Worm (Caenorhabditis elegans) whole organism, L4 larva: ENCODE data around the gene ZK829.1.
A peak's percentile ranks its signal among the peaks of the same experiment; 100 is the strongest.

Source experiments
- F26F4.8 ChIP-seq: fragments of 200-800 bp; sonication (Bioruptor generic); conservative IDR thresholded peaks from 2 replicates; pipeline ENCODE4 v1.3.6; 2022; ENCODE audit warnings: missing genetic modification characterization, missing compliant biosample characterization
- F37D6.2 ChIP-seq: sonication (generic microtip); optimal IDR thresholded peaks from 2 replicates; lab custom pipeline; 2016; ENCODE audit warnings: mild to moderate bottlenecking, missing genetic modification characterization, missing compliant biosample characterization
- Y5F2A.4 ChIP-seq: fragments of 200-800 bp; sonication (Bioruptor generic); optimal IDR thresholded peaks from 2 replicates; lab custom pipeline; 2018; ENCODE audit warnings: mild to moderate bottlenecking, missing genetic modification characterization, missing compliant biosample characterization
- Y75B8A.6 ChIP-seq: fragments of 200-800 bp; sonication (Bioruptor generic); IDR thresholded peaks from 2 replicates; pipeline ENCODE4 v1.3.6; 2022; ENCODE audit warnings: missing genetic modification reagents, missing genetic modification characterization, missing compliant biosample characterization
- aha-1 ChIP-seq: fragments of 150-350 bp; peaks from one replicate; lab custom pipeline; 2014; ENCODE audit warnings: missing biosample characterization, missing genetic modification characterization
- aly-2 ChIP-seq: sonication (generic microtip); optimal IDR thresholded peaks from 2 replicates; lab custom pipeline; 2018; ENCODE audit warnings: missing biosample characterization, missing genetic modification characterization
- ama-1 ChIP-seq: fragments of 150-350 bp; optimal IDR thresholded peaks from 2 replicates; lab custom pipeline; 2014; ENCODE audit warnings: inconsistent platforms, mixed read lengths
- arid-1 ChIP-seq: fragments of 200-800 bp; sonication (Bioruptor generic); conservative IDR thresholded peaks from 2 replicates; pipeline ENCODE4 v1.3.6; 2022; ENCODE audit warnings: missing genetic modification reagents, missing genetic modification characterization, missing compliant biosample characterization
- ceh-20 ChIP-seq: fragments of 200-800 bp; sonication (Bioruptor generic); IDR thresholded peaks from 2 replicates; pipeline ENCODE4 v1.3.6; 2022; ENCODE audit warnings: missing genetic modification reagents, missing genetic modification characterization, missing compliant biosample characterization
- ceh-28 ChIP-seq: fragments of 150-350 bp; optimal IDR thresholded peaks from 2 replicates; lab custom pipeline; 2014; ENCODE audit warnings: missing biosample characterization, missing genetic modification reagents, missing genetic modification characterization
- ceh-44 ChIP-seq: fragments of 200-800 bp; sonication (Bioruptor generic); IDR thresholded peaks from 2 replicates; pipeline ENCODE4 v1.3.6; 2022; ENCODE audit warnings: missing genetic modification reagents, missing genetic modification characterization, missing compliant biosample characterization
- ceh-62 ChIP-seq: sonication (generic microtip); optimal IDR thresholded peaks from 2 replicates; lab custom pipeline; 2017; ENCODE audit warnings: missing biosample characterization, missing genetic modification characterization
- ceh-82 ChIP-seq: sonication (generic microtip); optimal IDR thresholded peaks from 2 replicates; lab custom pipeline; 2017; ENCODE audit warnings: missing biosample characterization, missing genetic modification characterization
- ces-1 ChIP-seq: fragments of 150-350 bp; sonication (generic microtip); optimal IDR thresholded peaks from 4 replicates; lab custom pipeline; 2014; ENCODE audit warnings: missing biosample characterization, missing genetic modification reagents, missing genetic modification characterization
- cey-2 ChIP-seq: sonication (generic microtip); optimal IDR thresholded peaks from 3 replicates; lab custom pipeline; 2017; ENCODE audit warnings: missing genetic modification characterization, mild to moderate bottlenecking, missing compliant biosample characterization, antibody characterized with exemption, borderline replicate concordance; ENCODE audit not compliant: insufficient read depth
- ctbp-1 ChIP-seq: fragments of 200-800 bp; sonication (Bioruptor generic); IDR thresholded peaks from 2 replicates; pipeline ENCODE4 v1.3.6; 2022; ENCODE audit warnings: missing genetic modification reagents, missing genetic modification characterization, missing compliant biosample characterization
- daf-19 ChIP-seq: fragments of 200-800 bp; sonication (Bioruptor generic); conservative IDR thresholded peaks from 2 replicates; pipeline ENCODE4 v1.3.6; 2022; ENCODE audit warnings: missing genetic modification characterization, missing compliant biosample characterization
- dmd-6 ChIP-seq: fragments of 200-800 bp; sonication (Bioruptor generic); IDR thresholded peaks from 2 replicates; pipeline ENCODE4 v1.3.6; 2022; ENCODE audit warnings: missing genetic modification reagents, missing genetic modification characterization, missing compliant biosample characterization
- dmd-8 ChIP-seq: fragments of 200-800 bp; sonication (Bioruptor generic); IDR thresholded peaks from 2 replicates; pipeline ENCODE4 v1.3.6; 2022; ENCODE audit warnings: missing genetic modification characterization, missing compliant biosample characterization
- dmd-9 ChIP-seq: fragments of 200-800 bp; sonication (Bioruptor generic); IDR thresholded peaks from 2 replicates; pipeline ENCODE4 v1.3.6; 2022; ENCODE audit warnings: missing genetic modification reagents, missing genetic modification characterization, missing compliant biosample characterization
- dve-1 ChIP-seq: sonication (generic microtip); optimal IDR thresholded peaks from 2 replicates; lab custom pipeline; 2017; ENCODE audit warnings: antibody characterized with exemption, mild to moderate bottlenecking, missing genetic modification characterization, missing compliant biosample characterization; ENCODE audit not compliant: insufficient read depth
- fos-1 ChIP-seq: fragments of 150-350 bp; optimal IDR thresholded peaks from 2 replicates; lab custom pipeline; 2014; ENCODE audit warnings: missing biosample characterization, missing genetic modification characterization
- hlh-11 ChIP-seq: fragments of 200-800 bp; sonication (Bioruptor generic); optimal IDR thresholded peaks from 2 replicates; lab custom pipeline; 2018; ENCODE audit warnings: mild to moderate bottlenecking, missing genetic modification characterization, missing compliant biosample characterization
- hlh-30 ChIP-seq: sonication (generic microtip); optimal IDR thresholded peaks from 2 replicates; lab custom pipeline; 2017; ENCODE audit warnings: antibody characterized with exemption, mild to moderate bottlenecking, missing genetic modification characterization, missing compliant biosample characterization; ENCODE audit not compliant: insufficient read depth
- hmg-1.1 ChIP-seq: fragments of 200-800 bp; sonication (Bioruptor generic); IDR thresholded peaks from 2 replicates; pipeline ENCODE4 v1.3.6; 2022; ENCODE audit warnings: missing genetic modification reagents, missing genetic modification characterization, missing compliant biosample characterization
- jun-1 ChIP-seq: fragments of 150-350 bp; optimal IDR thresholded peaks from 2 replicates; lab custom pipeline; 2014; ENCODE audit warnings: missing biosample characterization, missing genetic modification reagents, missing genetic modification characterization
- lin-1 ChIP-seq: fragments of 200-800 bp; sonication (Bioruptor generic); IDR thresholded peaks from 2 replicates; pipeline ENCODE4 v1.3.6; 2022; ENCODE audit warnings: missing genetic modification reagents, missing genetic modification characterization, missing compliant biosample characterization
- lin-13 ChIP-seq: fragments of 150-350 bp; optimal IDR thresholded peaks from 2 replicates; lab custom pipeline; 2014; ENCODE audit warnings: missing biosample characterization, missing genetic modification reagents, missing genetic modification characterization
- lin-15B ChIP-seq: fragments of 150-350 bp; sonication (generic microtip); optimal IDR thresholded peaks from 3 replicates; lab custom pipeline; 2014; ENCODE audit warnings: missing biosample characterization, missing genetic modification characterization
- lin-29 ChIP-seq: fragments of 200-800 bp; sonication (Bioruptor generic); IDR thresholded peaks from 2 replicates; pipeline ENCODE4 v1.3.6; 2022; ENCODE audit warnings: missing genetic modification reagents, missing genetic modification characterization, missing compliant biosample characterization
- lin-39 ChIP-seq: fragments of 150-350 bp; optimal IDR thresholded peaks from 2 replicates; lab custom pipeline; 2014; ENCODE audit warnings: missing biosample characterization, missing genetic modification reagents, missing genetic modification characterization
- lir-3 ChIP-seq: sonication (generic microtip); optimal IDR thresholded peaks from 2 replicates; lab custom pipeline; 2016; ENCODE audit warnings: mild to moderate bottlenecking, missing genetic modification characterization, missing compliant biosample characterization
- lsy-2 ChIP-seq, 2 experiments: fragments of 150-350 bp in 1 of 2; sonication (generic microtip) in 1 of 2; optimal IDR thresholded peaks; 2 replicates each; lab custom pipeline; 2014 to 2017; ENCODE audit warnings: missing biosample characterization in 2 of 2, missing genetic modification characterization in 2 of 2
- mep-1 ChIP-seq: fragments of 150-350 bp; sonication (generic microtip); optimal IDR thresholded peaks from 3 replicates; lab custom pipeline; 2014; ENCODE audit warnings: missing biosample characterization, missing genetic modification characterization
- mxl-3 ChIP-seq: fragments of 200-800 bp; sonication (Bioruptor generic); optimal IDR thresholded peaks from 2 replicates; lab custom pipeline; 2018; ENCODE audit warnings: mild to moderate bottlenecking, missing genetic modification characterization, missing compliant biosample characterization
- nhr-10 ChIP-seq: fragments of 150-350 bp; optimal IDR thresholded peaks from 2 replicates; lab custom pipeline; 2014; ENCODE audit warnings: missing biosample characterization, missing genetic modification characterization
- nhr-11 ChIP-seq: fragments of 150-350 bp; optimal IDR thresholded peaks from 2 replicates; lab custom pipeline; 2014; ENCODE audit warnings: missing biosample characterization, missing genetic modification characterization
- nhr-237 ChIP-seq: sonication (generic microtip); optimal IDR thresholded peaks from 2 replicates; lab custom pipeline; 2017; ENCODE audit warnings: missing biosample characterization, missing genetic modification characterization
- nhr-42 ChIP-seq: fragments of 200-800 bp; sonication (Bioruptor generic); IDR thresholded peaks from 2 replicates; pipeline ENCODE4 v1.3.6; 2022; ENCODE audit warnings: missing genetic modification characterization, missing compliant biosample characterization
- nhr-48 ChIP-seq: sonication (generic microtip); optimal IDR thresholded peaks from 2 replicates; lab custom pipeline; 2016; ENCODE audit warnings: mild to moderate bottlenecking, missing genetic modification characterization, missing compliant biosample characterization
- nhr-6 ChIP-seq: fragments of 150-350 bp; optimal IDR thresholded peaks from 2 replicates; lab custom pipeline; 2014; ENCODE audit warnings: missing biosample characterization, missing genetic modification characterization
- skn-1 ChIP-seq: fragments of 150-350 bp; optimal IDR thresholded peaks from 2 replicates; lab custom pipeline; 2014; ENCODE audit warnings: missing biosample characterization, missing genetic modification characterization
- spr-1 ChIP-seq: sonication (generic microtip); optimal IDR thresholded peaks from 2 replicates; lab custom pipeline; 2016; ENCODE audit warnings: mild to moderate bottlenecking, missing genetic modification characterization, missing compliant biosample characterization
- spr-3 ChIP-seq: fragments of 200-800 bp; sonication (Bioruptor generic); optimal IDR thresholded peaks from 2 replicates; lab custom pipeline; 2018; ENCODE audit warnings: mild to moderate bottlenecking, missing genetic modification characterization, missing compliant biosample characterization
- tag-97 ChIP-seq: fragments of 200-800 bp; sonication (Bioruptor generic); IDR thresholded peaks from 2 replicates; pipeline ENCODE4 v1.3.6; 2022; ENCODE audit warnings: missing genetic modification characterization, missing compliant biosample characterization
- tra-1 ChIP-seq: fragments of 200-800 bp; sonication (Bioruptor generic); IDR thresholded peaks from 2 replicates; pipeline ENCODE4 v1.3.6; 2022; ENCODE audit warnings: missing genetic modification reagents, missing genetic modification characterization, missing compliant biosample characterization
- unc-130 ChIP-seq: sonication (generic microtip); optimal IDR thresholded peaks from 2 replicates; lab custom pipeline; 2016; ENCODE audit warnings: missing genetic modification reagents, missing genetic modification characterization, missing compliant biosample characterization
- unc-62 ChIP-seq, 3 experiments: fragments of 150-350 bp in 1 of 3; sonication (generic microtip); optimal IDR thresholded peaks in 2 of 3; peaks in 1 of 3; 1 replicate in 1 of 3; 2 replicates in 2 of 3; lab custom pipeline; 2014 to 2017; ENCODE audit warnings: missing biosample characterization in 3 of 3, missing genetic modification characterization in 3 of 3, missing genetic modification reagents in 3 of 3, missing genotype in 1 of 3
- vab-7 ChIP-seq: fragments of 200-800 bp; sonication (Bioruptor generic); IDR thresholded peaks from 2 replicates; pipeline ENCODE4 v1.3.6; 2022; ENCODE audit warnings: missing genetic modification reagents, missing genetic modification characterization, missing compliant biosample characterization
- zip-11 ChIP-seq: fragments of 200-800 bp; sonication (Bioruptor generic); IDR thresholded peaks from 2 replicates; pipeline ENCODE4 v1.3.6; 2022; ENCODE audit warnings: missing genetic modification characterization, missing compliant biosample characterization
- ztf-11 ChIP-seq: fragments of 150-350 bp; optimal IDR thresholded peaks from 2 replicates; lab custom pipeline; 2014; ENCODE audit warnings: missing biosample characterization, missing genetic modification characterization
- ztf-7 ChIP-seq: fragments of 150-350 bp; optimal IDR thresholded peaks from 2 replicates; lab custom pipeline; 2014; ENCODE audit warnings: missing biosample characterization, missing genetic modification characterization

Gene ZK829.1

ce11 chrIV:11956387-11956786, 14.2 kb upstream of the ZK829.1 start (continued):
- TF ChIP-seq ztf-7, result peak; percentile 46
- TF ChIP-seq fos-1, result no peak
- TF ChIP-seq skn-1 (tag; lab: Kevin White, UChicago), result no peak
- no peak for TF ChIP-seq lir-3 (tag; lab: Kevin White, UChicago)
- TF ChIP-seq dmd-6 (GFP tag; lab: Robert Waterston, UW), result peak; percentile 99
- TF ChIP-seq mxl-3 (GFP tag; lab: Kevin White, UChicago), result peak; percentile 99
- TF ChIP-seq hlh-30, result peak; percentile 98
- TF ChIP-seq tag-97 (GFP tag; lab: Robert Waterston, UW), result no peak
- TF ChIP-seq ama-1, result no peak
- peak in 1 of 2 experiments; percentile 74 for TF ChIP-seq lsy-2 (tag; optimal IDR thresholded peaks at IDR 0.05; lab: Kevin White, UChicago)
- TF ChIP-seq nhr-10 (tag; lab: Kevin White, UChicago), result peak; percentile 69
- peak; percentile 97 for TF ChIP-seq nhr-48
- peak in 1 of 2 experiments; percentile 100 for TF ChIP-seq unc-62 (GFP tag; optimal IDR thresholded peaks at IDR 0.05 in 1 of 2; lab: Kevin White, UChicago)
- TF ChIP-seq unc-62 (tag; optimal IDR thresholded peaks at IDR 0.05; lab: Kevin White, UChicago), result no peak
- no peak for TF ChIP-seq Y75B8A.6
- peak; percentile 94 for TF ChIP-seq dve-1 (tag; lab: Kevin White, UChicago)
- no peak for TF ChIP-seq spr-1 (tag; lab: Kevin White, UChicago)
- peak; percentile 90 for TF ChIP-seq mep-1 (tag; lab: Kevin White, UChicago)
- TF ChIP-seq jun-1, result no peak
- TF ChIP-seq aly-2, result no peak
- TF ChIP-seq aha-1, result peak; percentile 100
- TF ChIP-seq ceh-28 (tag; lab: Kevin White, UChicago), result no peak
- TF ChIP-seq spr-3 (GFP tag; lab: Kevin White, UChicago), result no peak
- TF ChIP-seq cey-2, result peak; percentile 90
- TF ChIP-seq Y5F2A.4 (GFP tag; lab: Kevin White, UChicago), result no peak
- TF ChIP-seq ces-1, result no peak
- TF ChIP-seq ceh-82 (tag; lab: Kevin White, UChicago), result no peak
- TF ChIP-seq unc-130 (GFP tag; lab: Kevin White, UChicago), result no peak
- no peak for TF ChIP-seq ceh-44
- peak; percentile 61 for TF ChIP-seq ctbp-1 (GFP tag; lab: Robert Waterston, UW)
- TF ChIP-seq ztf-11 (tag; lab: Kevin White, UChicago), result no peak
- no peak for TF ChIP-seq vab-7 (GFP tag; lab: Robert Waterston, UW)
- no peak for TF ChIP-seq ceh-62 (tag; lab: Kevin White, UChicago)
- TF ChIP-seq nhr-6 (tag; lab: Kevin White, UChicago), result peak; percentile 49
- TF ChIP-seq dmd-8 (GFP tag; lab: Robert Waterston, UW), result no peak
- TF ChIP-seq nhr-42 (GFP tag; lab: Robert Waterston, UW), result no peak
- no peak for TF ChIP-seq F37D6.2 (tag; lab: Kevin White, UChicago)
- 0 out of 2 replicates have a peak, but pooled peaks have one; percentile 24 for TF ChIP-seq arid-1 (GFP tag; lab: Robert Waterston, UW)
- TF ChIP-seq lin-13 (GFP tag; lab: Kevin White, UChicago), result peak; percentile 25
- TF ChIP-seq lin-39 (tag; lab: Kevin White, UChicago), result no peak
- peak; percentile 98 for TF ChIP-seq hlh-11 (tag; lab: Kevin White, UChicago)
- TF ChIP-seq zip-11 (GFP tag; lab: Robert Waterston, UW), result no peak
- 0 out of 2 replicates have a peak, but pooled peaks have one; percentile 59 for TF ChIP-seq lin-29 (GFP tag; lab: Robert Waterston, UW)
- peak; percentile 91 for TF ChIP-seq ceh-20 (GFP tag; lab: Robert Waterston, UW)
- TF ChIP-seq tra-1 (GFP tag; lab: Robert Waterston, UW), result peak; percentile 94
- no peak for TF ChIP-seq daf-19 (GFP tag; lab: Robert Waterston, UW)
- TF ChIP-seq F26F4.8, result no peak
- peak; percentile 27 for TF ChIP-seq nhr-237 (tag; lab: Kevin White, UChicago)
- TF ChIP-seq lin-1, result peak; percentile 91
- TF ChIP-seq dmd-9, result no peak
- peak; percentile 78 for TF ChIP-seq nhr-11 (tag; lab: Kevin White, UChicago)
- peak; percentile 49; the same call in 1 of the 2 replicates for TF ChIP-seq hmg-1.1 (GFP tag; lab: Robert Waterston, UW)
- TF ChIP-seq lin-15B, result no peak
